Worm (Caenorhabditis elegans) whole organism, L1 larva: ENCODE measurements around the gene jip-1.

Experiments used
- aly-2 ChIP-seq: fragments of 150-350 bp; optimal IDR thresholded peaks from 2 replicates; lab custom pipeline; 2014; ENCODE audit warnings: missing biosample characterization, missing genetic modification characterization
- ama-1 ChIP-seq: fragments of 150-350 bp; optimal IDR thresholded peaks from 2 replicates; lab custom pipeline; 2014
- blmp-1 ChIP-seq: fragments of 150-350 bp; optimal IDR thresholded peaks from 2 replicates; lab custom pipeline; 2014; ENCODE audit warnings: missing biosample characterization, missing genetic modification characterization
- ces-1 ChIP-seq: fragments of 150-350 bp; optimal IDR thresholded peaks from 2 replicates; lab custom pipeline; 2014; ENCODE audit warnings: missing biosample characterization, missing genetic modification reagents, missing genetic modification characterization
- dpl-1 ChIP-seq, 3 experiments: fragments of 150-350 bp in 2 of 3; sonication (generic microtip) in 1 of 3; optimal IDR thresholded peaks; 2 replicates each; lab custom pipeline; 2014 to 2017; ENCODE audit warnings: missing biosample characterization in 3 of 3, missing genetic modification characterization in 3 of 3, missing genetic modification reagents in 3 of 3
- efl-1 ChIP-seq, 4 experiments: fragments of 150-350 bp; optimal IDR thresholded peaks in 3 of 4; peaks in 1 of 4; 1 replicate in 1 of 4; 2 replicates in 3 of 4; lab custom pipeline; 2014; ENCODE audit warnings: missing biosample characterization in 2 of 4, missing genetic modification characterization in 2 of 4, missing genetic modification reagents in 2 of 4
- egl-27 ChIP-seq, 2 experiments: fragments of 150-350 bp in 1 of 2; sonication (generic microtip); optimal IDR thresholded peaks; 3 replicates each; lab custom pipeline; 2017 to 2018; ENCODE audit warnings: missing biosample characterization in 2 of 2, missing genetic modification characterization in 2 of 2, missing genetic modification reagents in 2 of 2
- jun-1 ChIP-seq: fragments of 150-350 bp; optimal IDR thresholded peaks from 2 replicates; lab custom pipeline; 2014; ENCODE audit warnings: missing biosample characterization, missing genetic modification reagents, missing genetic modification characterization
- lin-13 ChIP-seq: fragments of 150-350 bp; optimal IDR thresholded peaks from 2 replicates; lab custom pipeline; 2014; ENCODE audit warnings: missing biosample characterization, missing genetic modification reagents, missing genetic modification characterization
- nhr-77 ChIP-seq: fragments of 150-350 bp; optimal IDR thresholded peaks from 2 replicates; lab custom pipeline; 2014; ENCODE audit warnings: missing biosample characterization, missing genetic modification characterization
- pag-3 ChIP-seq: sonication (generic microtip); optimal IDR thresholded peaks from 2 replicates; lab custom pipeline; 2017; ENCODE audit warnings: missing genetic modification characterization, mild to moderate bottlenecking, missing compliant biosample characterization, antibody characterized with exemption, borderline replicate concordance; ENCODE audit not compliant: insufficient read depth
- skn-1 ChIP-seq: fragments of 150-350 bp; optimal IDR thresholded peaks from 2 replicates; lab custom pipeline; 2014; ENCODE audit warnings: missing biosample characterization, missing genetic modification characterization
- snpc-4 ChIP-seq: fragments of 150-350 bp; optimal IDR thresholded peaks from 2 replicates; lab custom pipeline; 2014; ENCODE audit warnings: missing biosample characterization, missing genetic modification characterization

ce11 chrII:1343748-1344147, 17.0 kb downstream of the jip-1 start:
- no peak for TF ChIP-seq snpc-4
- no peak for TF ChIP-seq ama-1 (lab: Kevin White, UChicago)
- TF ChIP-seq skn-1 (tag; lab: Kevin White, UChicago) = no peak
- no peak for TF ChIP-seq dpl-1 (GFP tag; optimal IDR thresholded peaks at IDR 0.05; lab: Kevin White, UChicago)
- TF ChIP-seq efl-1 (optimal IDR thresholded peaks at IDR 0.05; lab: Kevin White, UChicago) = no peak
- no peak for TF ChIP-seq efl-1 (GFP tag; optimal IDR thresholded peaks at IDR 0.05 in 1 of 2; lab: Kevin White, UChicago)
- TF ChIP-seq blmp-1 (tag; lab: Kevin White, UChicago) = no peak
- no peak for TF ChIP-seq ces-1 (GFP tag; lab: Kevin White, UChicago)
- TF ChIP-seq egl-27 (tag; optimal IDR thresholded peaks at IDR 0.05; lab: Kevin White, UChicago) = no peak
- no peak for TF ChIP-seq jun-1 (tag; lab: Kevin White, UChicago)
- TF ChIP-seq lin-13 = no peak
- no peak for TF ChIP-seq nhr-77 (tag; lab: Kevin White, UChicago)
- no peak for TF ChIP-seq pag-3 (tag; lab: Kevin White, UChicago)
- TF ChIP-seq aly-2 (tag; lab: Kevin White, UChicago) = no peak
